Worm (Caenorhabditis elegans) whole organism, L3 larva: ENCODE measurements around the gene F20D12.7.

Experiments used
- ZK546.5 ChIP-seq: sonication (generic microtip); optimal IDR thresholded peaks from 2 replicates; lab custom pipeline; 2017; ENCODE audit warnings: missing biosample characterization, missing genetic modification characterization
- aly-2 ChIP-seq: fragments of 150-350 bp; optimal IDR thresholded peaks from 2 replicates; lab custom pipeline; 2014; ENCODE audit warnings: missing biosample characterization, missing genetic modification characterization
- fkh-2 ChIP-seq: fragments of 150-350 bp; optimal IDR thresholded peaks from 2 replicates; lab custom pipeline; 2014; ENCODE audit warnings: missing biosample characterization, missing genetic modification reagents, missing genetic modification characterization
- fos-1 ChIP-seq: fragments of 150-350 bp; optimal IDR thresholded peaks from 2 replicates; lab custom pipeline; 2014; ENCODE audit warnings: missing biosample characterization, missing genetic modification characterization
- nhr-12 ChIP-seq: fragments of 150-350 bp; optimal IDR thresholded peaks from 2 replicates; lab custom pipeline; 2014; ENCODE audit warnings: missing biosample characterization, missing genetic modification characterization
- nhr-28 ChIP-seq: fragments of 150-350 bp; optimal IDR thresholded peaks from 2 replicates; lab custom pipeline; 2014; ENCODE audit warnings: missing biosample characterization, missing genetic modification characterization
- nhr-77 ChIP-seq: fragments of 150-350 bp; optimal IDR thresholded peaks from 2 replicates; lab custom pipeline; 2014; ENCODE audit warnings: missing biosample characterization, missing genetic modification characterization
- pqm-1 ChIP-seq: fragments of 150-350 bp; optimal IDR thresholded peaks from 2 replicates; lab custom pipeline; 2017; ENCODE audit warnings: missing biosample characterization, missing genetic modification characterization, inconsistent platforms
- skn-1 ChIP-seq: fragments of 150-350 bp; optimal IDR thresholded peaks from 2 replicates; lab custom pipeline; 2014; ENCODE audit warnings: missing biosample characterization, missing genetic modification characterization
- unc-39 ChIP-seq: sonication (generic microtip); optimal IDR thresholded peaks from 4 replicates; lab custom pipeline; 2017; ENCODE audit warnings: missing biosample characterization, missing genetic modification characterization
- ztf-11 ChIP-seq: fragments of 150-350 bp; optimal IDR thresholded peaks from 2 replicates; lab custom pipeline; 2014; ENCODE audit warnings: missing biosample characterization, missing genetic modification characterization

ce11 chrIV:7927852-7928251, 10.9 kb downstream of the F20D12.7 start, which contains the start of gene gcy-8:
- no peak for TF ChIP-seq aly-2
- no peak for TF ChIP-seq fos-1 (tag; lab: Kevin White, UChicago)
- TF ChIP-seq fkh-2 (tag; lab: Kevin White, UChicago), result no peak
- TF ChIP-seq pqm-1, result no peak
- no peak for TF ChIP-seq unc-39 (tag; lab: Kevin White, UChicago)
- no peak for TF ChIP-seq skn-1 (tag; lab: Kevin White, UChicago)
- no peak for TF ChIP-seq nhr-28
- TF ChIP-seq ztf-11 (tag; lab: Kevin White, UChicago), result no peak
- no peak for TF ChIP-seq nhr-12 (tag; lab: Kevin White, UChicago)
- TF ChIP-seq nhr-77 (tag; lab: Kevin White, UChicago), result no peak
- no peak for TF ChIP-seq ZK546.5 (tag; lab: Kevin White, UChicago)
